Fruit fly (Drosophila melanogaster) Kc167 (cell line): ENCODE data around the gene Polr1B.

Experiments
- h ChIP-seq: fragments of >200 bp; optimal IDR thresholded peaks from 3 replicates; lab custom pipeline; 2018; ENCODE audit warnings: missing external identifiers
- insv ChIP-seq: fragments of >200 bp; optimal IDR thresholded peaks from 3 replicates; lab custom pipeline; 2018; ENCODE audit warnings: missing external identifiers
- psq ChIP-seq: fragments of >200 bp; optimal IDR thresholded peaks from 2 replicates; lab custom pipeline; 2017; ENCODE audit warnings: missing external identifiers
- ttk ChIP-seq: sonication (Bioruptor generic); optimal IDR thresholded peaks from 2 replicates; lab custom pipeline; 2017; ENCODE audit warnings: missing external identifiers

- no peak for TF ChIP-seq insv (lab: Kevin White, UChicago)
- no peak for TF ChIP-seq psq (lab: Kevin White, UChicago)
- no peak for TF ChIP-seq h (lab: Kevin White, UChicago)
- TF ChIP-seq ttk (lab: Kevin White, UChicago), result no peak
These were observed 34.3 kb upstream of the Polr1B start for dm6 chr2L:369811-370210.
